Worm (Caenorhabditis elegans) whole organism, L3 larva: ENCODE measurements around the gene C41G6.12.
A peak's percentile ranks its signal among the peaks of the same experiment; 100 is the strongest.

Experiments used
- ceh-16 ChIP-seq: sonication (generic microtip); optimal IDR thresholded peaks from 2 replicates; lab custom pipeline; 2017; ENCODE audit warnings: missing biosample characterization, missing genetic modification characterization
- ceh-82 ChIP-seq: fragments of 150-350 bp; optimal IDR thresholded peaks from 2 replicates; lab custom pipeline; 2014; ENCODE audit warnings: missing biosample characterization, missing genetic modification characterization
- fkh-10 ChIP-seq: sonication (generic microtip); optimal IDR thresholded peaks from 2 replicates; lab custom pipeline; 2017; ENCODE audit warnings: missing biosample characterization, missing genetic modification reagents, missing genetic modification characterization
- fos-1 ChIP-seq: fragments of 150-350 bp; optimal IDR thresholded peaks from 2 replicates; lab custom pipeline; 2014; ENCODE audit warnings: missing biosample characterization, missing genetic modification characterization
- lsy-12 ChIP-seq: sonication (generic microtip); optimal IDR thresholded peaks from 2 replicates; lab custom pipeline; 2016; ENCODE audit warnings: mild to moderate bottlenecking, missing genetic modification characterization, missing compliant biosample characterization
- nfya-1 ChIP-seq: sonication (generic microtip); optimal IDR thresholded peaks from 2 replicates; lab custom pipeline; 2017; ENCODE audit warnings: missing genetic modification characterization, mild to moderate bottlenecking, missing compliant biosample characterization, antibody characterized with exemption, moderate library complexity; ENCODE audit not compliant: insufficient read depth
- nhr-11 ChIP-seq: fragments of 150-350 bp; optimal IDR thresholded peaks from 2 replicates; lab custom pipeline; 2014; ENCODE audit warnings: missing biosample characterization, missing genetic modification characterization
- nhr-12 ChIP-seq: fragments of 150-350 bp; optimal IDR thresholded peaks from 2 replicates; lab custom pipeline; 2014; ENCODE audit warnings: missing biosample characterization, missing genetic modification characterization
- nhr-237 ChIP-seq: fragments of 150-350 bp; optimal IDR thresholded peaks from 2 replicates; lab custom pipeline; 2014; ENCODE audit warnings: missing biosample characterization, missing genetic modification characterization
- nhr-77 ChIP-seq: fragments of 150-350 bp; optimal IDR thresholded peaks from 2 replicates; lab custom pipeline; 2014; ENCODE audit warnings: missing biosample characterization, missing genetic modification characterization
- pha-4 ChIP-seq: fragments of 150-350 bp; optimal IDR thresholded peaks from 2 replicates; lab custom pipeline; 2014; ENCODE audit warnings: missing biosample characterization, missing genetic modification reagents, missing genetic modification characterization
- snpc-4 ChIP-seq: fragments of 150-350 bp; optimal IDR thresholded peaks from 2 replicates; lab custom pipeline; 2014; ENCODE audit warnings: missing biosample characterization, missing genetic modification characterization
- tbx-2 ChIP-seq: sonication (generic microtip); optimal IDR thresholded peaks from 2 replicates; lab custom pipeline; 2016; ENCODE audit warnings: mild to moderate bottlenecking, missing genetic modification characterization, missing compliant biosample characterization
- unc-62 ChIP-seq: fragments of 150-350 bp; sonication (generic microtip); optimal IDR thresholded peaks from 4 replicates; lab custom pipeline; 2014; ENCODE audit warnings: missing biosample characterization, missing genetic modification reagents, missing genetic modification characterization

- TF ChIP-seq snpc-4 (tag; lab: Kevin White, UChicago) (no peak), nhr-237 (no peak), nfya-1 (tag; lab: Kevin White, UChicago) (no peak), unc-62 (GFP tag; lab: Kevin White, UChicago) (no peak), ceh-82 (tag; lab: Kevin White, UChicago) (no peak), pha-4 (tag; lab: Kevin White, UChicago) (peak; percentile 44), fos-1 (tag; lab: Kevin White, UChicago) (no peak), nhr-11 (tag; lab: Kevin White, UChicago) (no peak), fkh-10 (GFP tag; lab: Kevin White, UChicago) (no peak), tbx-2 (no peak), nhr-12 (tag; lab: Kevin White, UChicago) (no peak), nhr-77 (tag; lab: Kevin White, UChicago) (no peak), lsy-12 (tag; lab: Kevin White, UChicago) (no peak), ceh-16 (no peak)
Measured at ce11 chrV:15192377-15192776, 15.2 kb downstream of the C41G6.12 start, which contains the start of gene plc-2.
